Worm (Caenorhabditis elegans): ENCODE data around the gene ZK856.14.

DNA sequence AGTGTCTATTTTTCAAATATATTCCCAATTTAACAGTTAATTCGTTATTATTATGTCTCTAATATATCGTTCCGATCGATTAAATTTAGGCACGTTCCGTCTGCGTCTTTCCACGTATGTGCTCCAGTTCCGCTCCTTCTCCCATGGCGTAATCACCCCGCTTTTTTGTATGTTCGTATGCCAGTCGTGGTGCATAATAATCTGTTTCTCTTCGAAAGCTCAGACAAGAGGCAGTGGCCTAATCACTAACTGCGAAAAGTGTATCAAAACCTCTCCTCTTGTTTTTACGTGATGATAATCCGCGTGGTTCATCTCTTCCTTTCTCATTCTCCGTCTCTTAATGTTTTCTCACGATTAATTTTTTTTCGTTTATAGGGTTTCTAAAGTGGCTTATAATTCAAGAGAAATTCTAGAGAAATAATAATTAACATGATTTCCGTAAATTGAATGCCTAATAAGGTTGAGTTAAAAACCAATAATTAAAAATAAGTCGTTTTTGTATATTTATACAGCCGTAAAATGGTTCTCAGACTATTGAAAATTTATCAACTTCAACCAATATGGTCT, 30.9 kb downstream of the ZK856.14 start:
- TF ChIP-seq ham-2 (GFP tag; optimal IDR thresholded peaks at IDR 0.05) (no peak), lsy-2 (tag; optimal IDR thresholded peaks at IDR 0.05) (no peak), pha-4 (tag; optimal IDR thresholded peaks at IDR 0.05) (no peak), unc-62 (GFP tag; optimal IDR thresholded peaks at IDR 0.05) (no peak), drap-1 (GFP tag; optimal IDR thresholded peaks at IDR 0.05) (no peak), snpc-4 (tag; optimal IDR thresholded peaks at IDR 0.05) (no peak), mls-2 (tag; optimal IDR thresholded peaks at IDR 0.05) (no peak), mep-1 (tag; optimal IDR thresholded peaks at IDR 0.05) (no peak)

Data from whole organism, mixed stage, embryonic.